Fruit fly (Drosophila melanogaster): ENCODE data around the gene TTLL1B.

The TTLL1B gene

DNA sequence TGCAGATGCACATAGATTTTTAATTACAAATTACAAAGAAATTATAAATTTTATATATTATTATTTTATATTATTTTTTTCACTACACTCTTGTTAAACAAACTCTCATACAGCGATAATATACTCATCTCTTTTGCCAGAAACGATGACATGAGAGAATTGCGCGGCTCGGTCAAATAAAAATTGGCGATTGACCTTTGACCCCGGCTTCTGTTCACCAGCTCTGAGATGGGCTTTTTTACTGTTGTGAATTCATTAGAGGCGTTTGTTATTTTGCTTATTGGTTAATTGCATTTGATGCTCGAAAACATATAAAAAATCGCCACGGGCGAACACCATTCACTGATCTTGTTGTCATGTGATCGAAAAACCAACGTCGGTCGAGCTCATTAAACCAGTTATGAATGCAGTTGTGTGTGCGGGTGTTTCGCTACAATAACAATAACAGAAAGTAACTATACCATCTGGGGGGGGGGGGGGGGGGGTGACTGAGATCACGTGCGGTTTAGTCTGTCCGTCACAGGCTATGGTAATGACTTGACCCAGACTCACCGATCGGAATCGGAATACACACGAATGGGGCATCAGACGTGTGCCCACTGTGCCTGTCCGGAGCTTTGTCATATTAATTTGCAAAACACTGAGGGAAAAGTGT, 36.7 kb downstream of the TTLL1B start:
- no peak for TF ChIP-seq z (GFP tag; IDR thresholded peaks at IDR 0.05)
- peak; percentile 73 for TF ChIP-seq Hr39 (optimal IDR thresholded peaks at IDR 0.05)
- peak in 1 of 2 experiments; percentile 71 for TF ChIP-seq Hr78 (GFP tag; optimal IDR thresholded peaks at IDR 0.05)
- TF ChIP-seq cwo (GFP tag; optimal IDR thresholded peaks at IDR 0.05), result peak; percentile 64
- TF ChIP-seq CG11456 (GFP tag; IDR thresholded peaks at IDR 0.05), result 0 out of 3 replicates have a peak, but pooled peaks have one; percentile 37
- TF ChIP-seq slou (GFP tag; optimal IDR thresholded peaks at IDR 0.05), result no peak

dm6 chr3L:4686050-4686449, 38.0 kb downstream of the TTLL1B start:
- TF ChIP-seq CG15269 (tag; optimal IDR thresholded peaks at IDR 0.05) (peak; percentile 17), PHDP (tag; optimal IDR thresholded peaks at IDR 0.05) (peak; percentile 16), sens (GFP tag) (peak; percentile 52), CG2678 (tag; optimal IDR thresholded peaks at IDR 0.05) (peak; percentile 8), CG11723 (GFP tag; optimal IDR thresholded peaks at IDR 0.05) (no peak), unpg (GFP tag; optimal IDR thresholded peaks at IDR 0.05) (no peak), CG10654 (GFP tag; optimal IDR thresholded peaks at IDR 0.05) (no peak)

DNA sequence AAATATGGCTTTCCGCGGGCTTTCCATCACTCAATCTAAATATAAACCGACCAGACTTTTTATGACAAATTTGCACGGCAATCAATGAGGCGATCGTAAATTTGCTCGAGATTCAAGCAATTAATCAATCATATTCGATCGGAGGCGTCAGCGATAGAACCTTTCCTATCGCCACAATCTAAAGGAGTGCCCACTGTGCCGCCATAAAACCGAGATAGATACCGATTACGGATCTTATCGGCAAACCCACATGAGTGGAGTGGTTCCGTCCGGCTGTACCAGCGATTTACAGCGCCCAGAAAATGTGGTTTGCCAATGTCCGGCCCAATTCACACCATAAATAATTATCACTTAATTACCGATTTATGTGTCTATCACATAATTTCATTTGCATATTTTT, 38.5 kb downstream of the TTLL1B start:
- TF ChIP-seq CG42726 (GFP tag; IDR thresholded peaks at IDR 0.05; ENCODE audit: partially characterized antibody) (no peak), exex (tag; optimal IDR thresholded peaks at IDR 0.05) (peak; percentile 67), lab (GFP tag; optimal IDR thresholded peaks at IDR 0.05) (peak; percentile 18), CG2875 (GFP tag; optimal IDR thresholded peaks at IDR 0.05) (no peak), CG14014 (GFP tag; IDR thresholded peaks at IDR 0.05) (0 out of 2 replicates have a peak, but pooled peaks have one; percentile 31), CG6683 (GFP tag; optimal IDR thresholded peaks at IDR 0.05) (no peak), Spps (tag; optimal IDR thresholded peaks at IDR 0.05) (no peak), gro (GFP tag; optimal IDR thresholded peaks at IDR 0.05) (peak; percentile 12), NK7.1 (GFP tag; optimal IDR thresholded peaks at IDR 0.05) (no peak), sug (tag; optimal IDR thresholded peaks at IDR 0.05) (peak; percentile 72), GATAe (GFP tag; conservative IDR thresholded peaks at IDR 0.05) (peak; percentile 49; the same call in 1 of the 2 replicates), chinmo (GFP tag; IDR thresholded peaks at IDR 0.05; ENCODE audit: partially characterized antibody) (0 out of 4 replicates have a peak, but pooled peaks have one; percentile 14), CG6254 (GFP tag; optimal IDR thresholded peaks at IDR 0.05) (no peak), CG8290 (GFP tag; optimal IDR thresholded peaks at IDR 0.05) (no peak), CG8290 (tag; optimal IDR thresholded peaks at IDR 0.05) (peak in 1 of 2 experiments; percentile 14)

DNA sequence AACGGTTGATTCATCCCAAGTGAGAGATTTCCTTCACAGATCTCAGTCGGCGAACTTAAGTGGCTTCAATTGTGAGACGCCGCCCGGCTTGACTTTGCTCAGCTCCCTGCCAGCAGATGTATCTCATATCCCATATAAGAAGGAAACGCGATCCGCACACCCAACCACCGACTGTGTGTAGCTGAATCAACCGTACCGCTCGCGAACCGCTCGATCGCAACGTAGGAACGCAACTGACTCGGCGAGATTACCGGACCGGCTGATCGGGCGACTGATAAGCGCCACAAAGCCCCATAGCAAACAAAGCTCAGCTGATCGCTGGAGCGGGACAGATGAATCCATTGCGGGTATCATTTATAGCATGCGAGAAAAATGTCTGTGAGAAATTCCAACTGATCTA, 39.1 kb downstream of the TTLL1B start, which contains the start of gene axo:
TSS of gene axo (minus strand) at position 185 of the 400 bp plus-strand sequence.
- no peak for TF ChIP-seq ind (GFP tag; optimal IDR thresholded peaks at IDR 0.05)
- no peak for TF ChIP-seq CG8290 (GFP tag; optimal IDR thresholded peaks at IDR 0.05)
- TF ChIP-seq CG8290 (tag; optimal IDR thresholded peaks at IDR 0.05), result peak in 1 of 2 experiments; percentile 9
- TF ChIP-seq Deaf1 (tag; optimal IDR thresholded peaks at IDR 0.05), result peak; percentile 44
- no peak for TF ChIP-seq Eip74EF (GFP tag; optimal IDR thresholded peaks at IDR 0.05)
- peak; percentile 55 for TF ChIP-seq CG5180 (GFP tag; optimal IDR thresholded peaks at IDR 0.05)
- TF ChIP-seq crp (GFP tag; optimal IDR thresholded peaks at IDR 0.05), result peak in 1 of 2 experiments; percentile 45
- TF ChIP-seq amos (GFP tag; IDR thresholded peaks at IDR 0.05; ENCODE audit: partially characterized antibody), result 0 out of 2 replicates have a peak, but pooled peaks have one; percentile 9
- no peak for TF ChIP-seq dati (GFP tag; IDR thresholded peaks at IDR 0.05)
- TF ChIP-seq CG2116 (GFP tag; optimal IDR thresholded peaks at IDR 0.05), result no peak
- no peak for TF ChIP-seq Lim3 (GFP tag; IDR thresholded peaks at IDR 0.05)
- TF ChIP-seq en (GFP tag; optimal IDR thresholded peaks at IDR 0.05), result no peak
- TF ChIP-seq CG10565 (GFP tag; optimal IDR thresholded peaks at IDR 0.05), result no peak
- no peak for TF ChIP-seq CG17612 (GFP tag; IDR thresholded peaks at IDR 0.05)
- TF ChIP-seq Med (GFP tag), result peak; percentile 57
- TF ChIP-seq CG31365 (tag; optimal IDR thresholded peaks at IDR 0.05), result no peak
- peak; percentile 20 for TF ChIP-seq Jarid2 (GFP tag; optimal IDR thresholded peaks at IDR 0.05)
- TF ChIP-seq CG12236 (GFP tag; optimal IDR thresholded peaks at IDR 0.05), result no peak
- TF ChIP-seq CG13287 (GFP tag; IDR thresholded peaks at IDR 0.05; ENCODE audit: partially characterized antibody), result peak; percentile 17; the same call in 1 of the 2 replicates

Data from whole organism, embryonic.